Worm (Caenorhabditis elegans) whole organism, L4/young adult: Measurements from ENCODE around the gene tra-2.
"Not testable (repeated sequence)": the region's sequence is repeated elsewhere in the genome, so short reads cannot be mapped to it uniquely, and the experiment has no call there.

Experiments used
- W03F9.2 ChIP-seq: fragments of 150-350 bp; optimal IDR thresholded peaks from 2 replicates; lab custom pipeline; 2014; ENCODE audit warnings: missing biosample characterization, missing genetic modification characterization
- dao-5 ChIP-seq: sonication (generic microtip); optimal IDR thresholded peaks from 2 replicates; lab custom pipeline; 2016; ENCODE audit warnings: missing genotype, missing genetic modification characterization, moderate library complexity, missing compliant biosample characterization
- him-1 ChIP-seq: sonication (generic microtip); optimal IDR thresholded peaks from 2 replicates; lab custom pipeline; 2016; ENCODE audit warnings: missing genotype, missing genetic modification reagents, missing genetic modification characterization, missing compliant biosample characterization

tra-2 gene

DNA sequence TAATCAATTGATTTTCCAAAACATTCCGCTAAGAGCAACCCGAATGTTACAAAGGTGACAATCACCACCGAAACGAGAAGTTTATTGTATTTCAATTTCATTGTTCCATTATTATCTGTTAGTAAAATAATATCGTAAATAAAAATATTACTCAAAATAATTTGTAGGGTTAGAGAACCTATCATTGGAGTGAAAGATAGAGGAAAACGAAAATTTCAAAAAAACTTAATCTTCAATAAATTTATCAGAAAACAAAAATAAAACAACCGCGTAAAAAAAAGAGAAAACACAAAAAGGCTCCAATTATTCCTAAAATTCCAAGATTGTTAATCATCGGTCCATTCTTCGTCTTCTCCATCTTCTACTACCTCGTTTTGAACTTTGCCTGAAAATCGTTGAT lies at the start of gene tra-2:
tra-2 (minus strand) TSS at position 101 of the 400 bp plus-strand sequence.
- TF ChIP-seq W03F9.2 (tag; lab: Kevin White, UChicago) (no peak), him-1 (tag; lab: Kevin White, UChicago) (no peak), dao-5 (tag; lab: Kevin White, UChicago) (no peak)

DNA sequence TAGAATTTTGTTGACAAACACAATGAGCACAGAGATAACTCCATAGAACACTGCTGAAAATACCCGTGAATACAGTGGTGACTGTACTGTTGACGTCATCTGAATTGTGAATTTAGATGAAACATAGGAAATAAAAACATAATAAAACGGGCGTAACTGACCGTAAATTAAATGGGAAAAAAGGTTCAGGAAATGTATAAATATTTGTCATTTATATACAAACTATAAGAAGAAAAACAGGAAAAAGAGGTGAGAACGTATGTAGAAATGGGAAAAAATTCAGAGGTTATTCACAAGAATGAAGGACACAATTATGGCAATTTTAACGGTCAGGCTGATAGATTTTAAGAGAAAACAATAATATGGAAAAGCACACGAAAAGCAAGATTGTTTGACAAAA lies 47.1 kb upstream of the tra-2 start, which contains the start of gene sqv-7:
sqv-7 (minus strand) TSS at position 101 of the 400 bp plus-strand sequence.
- TF ChIP-seq him-1 (tag; lab: Kevin White, UChicago) (no peak), dao-5 (tag; lab: Kevin White, UChicago) (no peak), W03F9.2 (tag; lab: Kevin White, UChicago) (no peak)

DNA sequence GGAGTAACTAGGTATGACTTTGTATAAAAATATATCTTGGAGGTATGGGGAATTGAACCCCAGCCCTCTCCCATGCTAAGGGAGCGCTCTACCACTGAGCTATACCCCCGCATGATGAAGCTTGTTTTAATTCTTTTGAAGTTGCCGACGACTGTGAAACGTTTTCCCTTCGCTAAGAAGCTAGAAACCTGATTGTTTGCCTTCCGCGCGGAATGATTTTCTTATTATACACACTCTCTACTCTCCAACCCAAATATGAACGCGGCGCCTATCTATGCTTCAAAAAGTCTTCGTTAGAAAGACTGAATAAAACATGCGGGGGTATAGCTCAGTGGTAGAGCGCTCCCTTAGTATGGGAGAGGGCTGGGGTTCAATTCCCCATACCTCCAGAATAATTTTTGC lies 37.5 kb upstream of the tra-2 start:
- no peak for TF ChIP-seq W03F9.2 (tag; lab: Kevin White, UChicago)
- TF ChIP-seq him-1 (tag; lab: Kevin White, UChicago) = no peak
- no peak for TF ChIP-seq dao-5 (tag; lab: Kevin White, UChicago)

DNA sequence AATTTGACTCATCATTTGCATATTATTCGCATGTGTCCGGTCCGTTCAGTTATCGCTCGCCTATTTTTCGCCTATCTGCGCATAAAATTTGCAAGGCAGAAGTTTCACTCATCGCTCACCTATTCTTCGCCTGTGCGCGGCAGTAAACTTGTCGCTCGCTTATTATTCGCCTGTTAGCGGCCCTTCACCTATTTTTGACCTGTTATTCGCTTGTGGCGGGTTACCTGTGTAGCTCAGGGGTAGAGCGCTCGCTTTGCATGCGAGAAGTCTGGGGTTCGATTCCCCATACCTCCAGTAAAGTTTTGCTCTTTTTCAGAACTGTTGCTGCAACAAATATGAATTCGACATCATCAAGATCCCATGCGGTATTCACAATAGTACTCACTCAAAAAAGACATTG lies 35.9 kb upstream of the tra-2 start:
- TF ChIP-seq dao-5 (tag; lab: Kevin White, UChicago) = peak; percentile 56

DNA sequence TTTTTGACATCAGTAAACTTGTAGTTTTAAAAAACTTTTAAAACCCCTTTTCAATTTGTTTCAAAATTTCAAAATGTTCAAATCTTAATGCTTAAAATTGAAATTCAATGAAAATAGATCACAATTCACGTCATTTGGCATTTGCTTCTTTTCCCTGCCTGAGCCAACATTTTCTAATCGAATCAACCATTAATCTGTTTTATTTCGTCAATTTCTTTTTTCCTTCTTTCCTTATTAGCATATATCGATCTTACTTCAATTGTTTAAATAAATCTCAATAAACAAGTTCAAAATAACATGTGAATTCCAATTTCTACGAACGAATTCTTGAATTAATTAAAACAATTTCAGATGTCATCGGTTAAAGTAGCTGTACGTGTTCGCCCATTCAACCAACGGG lies 30.1 kb upstream of the tra-2 start:
- no peak for TF ChIP-seq W03F9.2 (tag; lab: Kevin White, UChicago)
- no peak for TF ChIP-seq dao-5 (tag; lab: Kevin White, UChicago)
- no peak for TF ChIP-seq him-1 (tag; lab: Kevin White, UChicago)

ce11 chrII:6994677-6995076 lies 29.2 kb upstream of the tra-2 start, which contains the start of gene unc-104:
Gene unc-104, plus strand, starts transcription at chrII:6994987.
- TF ChIP-seq him-1 (tag; lab: Kevin White, UChicago) = no peak
- no peak for TF ChIP-seq dao-5 (tag; lab: Kevin White, UChicago)
- no peak for TF ChIP-seq W03F9.2 (tag; lab: Kevin White, UChicago)

- peak; percentile 95 for TF ChIP-seq him-1 (tag; lab: Kevin White, UChicago)
- no peak for TF ChIP-seq dao-5 (tag; lab: Kevin White, UChicago)
- TF ChIP-seq W03F9.2 (tag; lab: Kevin White, UChicago) = no peak
These were observed 27.5 kb upstream of the tra-2 start for ce11 chrII:6992949-6993348.

DNA sequence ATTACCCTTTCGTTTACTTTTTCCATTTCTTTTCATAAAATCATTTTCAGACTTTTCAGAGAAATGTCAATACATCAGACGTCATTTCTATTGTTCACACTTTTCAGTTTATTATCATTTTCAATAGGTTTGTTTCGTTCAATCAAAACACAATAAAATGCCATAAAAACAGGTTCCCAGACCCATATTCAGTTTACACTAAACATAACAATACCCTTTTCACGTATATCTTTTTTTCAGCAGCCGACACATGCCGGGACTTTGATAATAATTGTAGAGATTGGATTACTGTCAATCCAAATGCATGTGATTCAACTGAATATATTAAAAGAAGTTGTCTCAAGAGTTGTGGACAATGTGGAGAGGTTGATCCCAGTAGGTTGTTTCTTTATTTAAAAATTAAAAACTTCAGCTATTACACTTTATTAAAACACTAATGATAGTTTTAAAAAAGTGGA lies 24.4 kb upstream of the tra-2 start, which contains the start of gene C15F1.1:
C15F1.1 (plus strand) TSS at position 51 of the 458 bp plus-strand sequence.
- TF ChIP-seq dao-5 (tag; lab: Kevin White, UChicago) (no peak), him-1 (tag; lab: Kevin White, UChicago) (no peak), W03F9.2 (tag; lab: Kevin White, UChicago) (no peak)

DNA sequence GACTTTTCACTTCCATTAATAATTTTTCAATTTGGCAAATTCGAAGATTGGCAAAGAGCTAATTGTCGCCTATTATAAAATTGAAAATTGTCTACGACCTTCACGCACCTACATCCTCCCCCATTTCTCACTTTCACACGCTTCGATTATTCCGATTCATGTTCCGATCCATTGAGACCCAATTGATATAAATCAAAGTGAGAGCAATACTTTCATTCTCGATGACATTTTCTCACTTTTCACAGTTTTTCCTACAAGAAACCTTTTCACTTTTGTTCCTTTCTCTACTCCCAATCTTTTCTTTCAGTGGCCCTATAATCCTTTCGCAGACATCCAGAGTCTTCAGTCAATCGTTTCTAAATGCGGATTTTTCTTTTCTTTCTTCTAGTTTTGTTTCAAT lies 14.2 kb upstream of the tra-2 start, which contains the start of gene C15F1.2:
C15F1.2 (plus strand) TSS at position 308 of the 400 bp plus-strand sequence.
- TF ChIP-seq dao-5 (tag; lab: Kevin White, UChicago) (no peak), him-1 (tag; lab: Kevin White, UChicago) (no peak), W03F9.2 (tag; lab: Kevin White, UChicago) (no peak)

DNA sequence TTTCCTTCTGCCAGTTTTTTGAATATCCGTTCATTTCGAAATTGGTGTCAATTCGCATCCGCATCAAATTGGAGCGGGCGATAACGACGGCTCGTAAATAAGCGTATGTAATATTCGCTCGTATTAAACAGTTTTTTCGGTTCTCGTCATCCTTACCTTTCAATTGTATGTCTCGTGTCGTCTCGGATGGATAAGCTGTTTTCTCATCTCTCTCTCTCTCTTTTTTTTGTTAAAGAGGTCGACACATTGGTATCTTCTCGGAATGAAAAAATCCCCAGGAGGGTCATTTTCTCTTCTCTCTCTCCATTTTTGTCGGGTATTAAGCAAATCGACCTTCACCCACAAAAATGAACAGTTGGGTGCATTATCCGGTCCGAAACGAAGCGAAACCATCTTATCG lies 13.4 kb upstream of the tra-2 start:
- TF ChIP-seq him-1 (tag; lab: Kevin White, UChicago) = no peak
- TF ChIP-seq W03F9.2 (tag; lab: Kevin White, UChicago) = no peak

DNA sequence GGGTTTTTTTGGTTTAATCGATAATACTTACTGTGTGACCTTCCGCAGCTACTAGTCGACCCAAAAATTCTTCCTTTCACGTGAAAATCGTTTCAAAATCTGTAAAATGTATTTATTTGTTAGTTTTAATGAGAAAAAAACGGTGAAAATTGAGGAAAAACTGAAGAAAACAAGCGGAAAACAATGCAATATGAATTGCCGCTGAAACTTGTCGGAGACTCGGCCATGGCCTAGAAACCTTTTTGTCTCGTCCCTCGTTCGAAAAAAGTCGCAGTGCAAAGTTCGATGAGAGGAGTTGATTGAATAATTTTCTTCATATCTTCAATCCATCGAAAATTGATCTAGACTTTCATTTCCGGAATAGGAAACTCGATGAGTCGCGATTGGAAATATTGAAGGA lies 12.3 kb upstream of the tra-2 start, which contains the start of gene C15F1.8:
C15F1.8 (minus strand) TSS at position 101 of the 400 bp plus-strand sequence.
- TF ChIP-seq W03F9.2, dao-5, him-1 (tag; lab: Kevin White, UChicago): not testable (repeated sequence)

- TF ChIP-seq W03F9.2 (tag; lab: Kevin White, UChicago) (no peak), dao-5 (tag; lab: Kevin White, UChicago) (no peak), him-1 (tag; lab: Kevin White, UChicago) (no peak)
These were observed 10.3 kb upstream of the tra-2 start for ce11 chrII:6975725-6976124.

DNA sequence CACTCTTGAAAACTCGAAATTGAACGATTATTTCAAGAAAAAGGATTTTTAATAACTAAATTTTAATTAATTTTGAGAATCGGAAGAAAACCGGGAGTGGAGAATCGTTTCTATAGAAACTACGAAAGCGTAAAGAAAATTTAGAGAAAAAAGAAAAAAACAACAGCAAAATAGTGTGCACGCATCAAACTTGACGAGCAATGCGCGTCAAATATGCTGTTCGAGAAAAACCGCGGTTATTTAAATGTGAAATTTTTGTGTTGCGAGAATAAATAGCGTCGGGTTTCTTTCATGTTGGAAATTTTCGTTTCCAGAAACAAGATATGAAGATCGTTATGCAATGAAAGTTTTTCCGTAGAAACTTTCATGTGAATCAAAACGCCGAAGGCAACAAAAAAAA lies 8.5 kb upstream of the tra-2 start:
- no peak for TF ChIP-seq him-1 (tag; lab: Kevin White, UChicago)
- peak; percentile 24 for TF ChIP-seq W03F9.2 (tag; lab: Kevin White, UChicago)
- no peak for TF ChIP-seq dao-5 (tag; lab: Kevin White, UChicago)

- TF ChIP-seq dao-5 (tag; lab: Kevin White, UChicago) (no peak), him-1 (tag; lab: Kevin White, UChicago) (no peak), W03F9.2 (tag; lab: Kevin White, UChicago) (no peak)
These were observed 8.0 kb upstream of the tra-2 start, which contains the start of gene sod-1 for ce11 chrII:6973501-6973900. Gene sod-1, minus strand, starts transcription at chrII:6973887.
